Worm (Caenorhabditis elegans) whole organism, mixed stage, embryonic: ENCODE measurements around the gene mpdu-1.

Source experiments
- blmp-1 ChIP-seq: fragments of 150-350 bp; optimal IDR thresholded peaks from 2 replicates; lab custom pipeline; 2014; ENCODE audit warnings: missing biosample characterization, missing genetic modification characterization
- cnd-1 ChIP-seq: fragments of 200-800 bp; sonication (Bioruptor generic); optimal IDR thresholded peaks from 2 replicates; lab custom pipeline; 2018; ENCODE audit warnings: mild to moderate bottlenecking, missing genetic modification characterization, missing compliant biosample characterization
- drap-1 ChIP-seq: fragments of 200-800 bp; sonication (Bioruptor generic); optimal IDR thresholded peaks from 3 replicates; lab custom pipeline; 2018; ENCODE audit warnings: mild to moderate bottlenecking, missing genetic modification characterization, missing compliant biosample characterization
- lin-32 ChIP-seq: fragments of 200-800 bp; sonication (Bioruptor generic); optimal IDR thresholded peaks from 2 replicates; lab custom pipeline; 2018; ENCODE audit warnings: mild to moderate bottlenecking, missing genetic modification characterization, missing compliant biosample characterization
- mab-5 ChIP-seq: fragments of 150-350 bp; optimal IDR thresholded peaks from 2 replicates; lab custom pipeline; 2014; ENCODE audit warnings: missing biosample characterization, missing genetic modification characterization
- ztf-11 ChIP-seq: fragments of 150-350 bp; optimal IDR thresholded peaks from 2 replicates; lab custom pipeline; 2014; ENCODE audit warnings: missing biosample characterization, missing genetic modification characterization

DNA sequence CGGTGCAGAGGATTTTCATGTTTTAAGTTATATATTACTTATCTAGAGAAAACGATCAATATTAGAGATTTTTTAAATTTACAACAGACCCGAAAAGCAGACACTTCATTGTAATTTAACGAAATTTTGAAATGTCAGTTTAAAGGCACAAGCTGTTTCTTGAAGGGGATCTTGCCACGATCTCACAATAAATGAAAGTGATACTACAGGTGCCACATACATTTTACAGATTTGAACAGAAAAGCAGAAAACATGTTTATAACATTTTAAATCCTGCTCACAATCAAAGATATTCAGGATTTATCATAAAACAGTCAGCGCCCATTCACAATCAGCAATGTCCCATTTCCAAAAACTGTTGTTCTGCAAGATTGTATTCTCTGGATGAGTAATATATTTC lies 9.0 kb downstream of the mpdu-1 start:
- TF ChIP-seq drap-1 (GFP tag; lab: Kevin White, UChicago) (no peak), mab-5 (tag; lab: Kevin White, UChicago) (no peak), lin-32 (GFP tag; lab: Kevin White, UChicago) (no peak), cnd-1 (tag; lab: Kevin White, UChicago) (no peak), ztf-11 (tag; lab: Kevin White, UChicago) (no peak), blmp-1 (tag; lab: Kevin White, UChicago) (no peak)
